Worm (Caenorhabditis elegans): ENCODE results near the gene irld-26.

irld-26 gene

ce11 chrV:16190485-16190884 is 14.5 kb upstream of the irld-26 start, which contains the start of gene srh-281:
Gene srh-281, plus strand, starts transcription at chrV:16190785.
- TF ChIP-seq ham-2 (GFP tag; optimal IDR thresholded peaks at IDR 0.05) (no peak), lsy-2 (tag; optimal IDR thresholded peaks at IDR 0.05) (no peak), sem-2 (GFP tag; optimal IDR thresholded peaks at IDR 0.05) (no peak), mls-2 (tag; optimal IDR thresholded peaks at IDR 0.05) (no peak), blmp-1 (tag; optimal IDR thresholded peaks at IDR 0.05) (no peak), tbx-8 (GFP tag; optimal IDR thresholded peaks at IDR 0.05) (no peak), ceh-39 (tag; optimal IDR thresholded peaks at IDR 0.05) (no peak), ztf-11 (tag; optimal IDR thresholded peaks at IDR 0.05) (no peak), pha-4 (tag; optimal IDR thresholded peaks at IDR 0.05) (no peak)

- no peak for TF ChIP-seq sptf-1 (tag; optimal IDR thresholded peaks at IDR 0.05)
- no peak for TF ChIP-seq nhr-76 (tag; optimal IDR thresholded peaks at IDR 0.05)
- TF ChIP-seq mab-5 (tag; optimal IDR thresholded peaks at IDR 0.05) = no peak
- no peak for TF ChIP-seq lin-13 (tag; optimal IDR thresholded peaks at IDR 0.05)
- TF ChIP-seq tbx-8 (GFP tag; optimal IDR thresholded peaks at IDR 0.05) = no peak
- no peak for TF ChIP-seq ceh-39 (tag; optimal IDR thresholded peaks at IDR 0.05)
- no peak for TF ChIP-seq M03D4.4 (tag; optimal IDR thresholded peaks at IDR 0.05)
- TF ChIP-seq nhr-28 (tag; optimal IDR thresholded peaks at IDR 0.05) = no peak
- TF ChIP-seq ceh-83 (GFP tag; optimal IDR thresholded peaks at IDR 0.05) = no peak
- TF ChIP-seq lsy-2 (tag; optimal IDR thresholded peaks at IDR 0.05) = no peak
- no peak for TF ChIP-seq sem-2 (GFP tag; optimal IDR thresholded peaks at IDR 0.05)
Observed at ce11 chrV:16192114-16192513, 12.9 kb upstream of the irld-26 start, which contains the start of gene srh-279. Gene srh-279, plus strand, starts transcription at chrV:16192414.

- no peak for TF ChIP-seq unc-39 (tag; optimal IDR thresholded peaks at IDR 0.05)
- no peak for TF ChIP-seq bed-3 (GFP tag; optimal IDR thresholded peaks at IDR 0.05)
- no peak for TF ChIP-seq hlh-1 (tag; optimal IDR thresholded peaks at IDR 0.05)
- no peak for TF ChIP-seq mep-1 (tag; optimal IDR thresholded peaks at IDR 0.05)
- no peak for TF ChIP-seq lin-32 (GFP tag; optimal IDR thresholded peaks at IDR 0.05)
- no peak for TF ChIP-seq tbx-8 (GFP tag; optimal IDR thresholded peaks at IDR 0.05)
- no peak for TF ChIP-seq snpc-4 (tag; optimal IDR thresholded peaks at IDR 0.05)
- TF ChIP-seq mab-5 (tag; optimal IDR thresholded peaks at IDR 0.05) = no peak
Observed at ce11 chrV:16194639-16195038, 10.3 kb upstream of the irld-26 start, which contains the start of gene rabr-4. Gene rabr-4, plus strand, starts transcription at chrV:16194939.

- TF ChIP-seq drap-1 (GFP tag; optimal IDR thresholded peaks at IDR 0.05) (no peak), elt-3 (tag; optimal IDR thresholded peaks at IDR 0.05) (no peak), elt-1 (tag; optimal IDR thresholded peaks at IDR 0.05; ENCODE audit: borderline replicate concordance, insufficient read depth) (no peak), cnd-1 (tag; optimal IDR thresholded peaks at IDR 0.05) (no peak), ham-2 (GFP tag; optimal IDR thresholded peaks at IDR 0.05) (no peak), nhr-76 (tag; optimal IDR thresholded peaks at IDR 0.05) (no peak), ztf-11 (tag; optimal IDR thresholded peaks at IDR 0.05) (no peak), ceh-83 (GFP tag; optimal IDR thresholded peaks at IDR 0.05) (no peak)
Observed at ce11 chrV:16195379-16195778, 9.6 kb upstream of the irld-26 start, which contains the start of gene rabr-3. Gene rabr-3, plus strand, starts transcription at chrV:16195679.

- no peak for TF ChIP-seq nhr-2 (tag; optimal IDR thresholded peaks at IDR 0.05)
- TF ChIP-seq ham-2 (GFP tag; optimal IDR thresholded peaks at IDR 0.05) = no peak
- TF ChIP-seq M03D4.4 (tag; optimal IDR thresholded peaks at IDR 0.05) = no peak
- no peak for TF ChIP-seq lin-32 (GFP tag; optimal IDR thresholded peaks at IDR 0.05)
- TF ChIP-seq unc-39 (tag; optimal IDR thresholded peaks at IDR 0.05) = no peak
- TF ChIP-seq flh-1 (GFP tag; optimal IDR thresholded peaks at IDR 0.05) = no peak
- TF ChIP-seq ceh-43 (GFP tag; optimal IDR thresholded peaks at IDR 0.05) = no peak
- TF ChIP-seq bed-3 (GFP tag; optimal IDR thresholded peaks at IDR 0.05) = no peak
- TF ChIP-seq lsy-2 (tag; optimal IDR thresholded peaks at IDR 0.05) = no peak
- TF ChIP-seq hlh-1 (tag; optimal IDR thresholded peaks at IDR 0.05) = no peak
- TF ChIP-seq cnd-1 (tag; optimal IDR thresholded peaks at IDR 0.05) = no peak
- TF ChIP-seq pha-4 (tag; optimal IDR thresholded peaks at IDR 0.05) = no peak
- TF ChIP-seq unc-120 (tag; optimal IDR thresholded peaks at IDR 0.05; ENCODE audit: poor library complexity, severe bottlenecking) = no peak
- TF ChIP-seq zip-8 (tag; optimal IDR thresholded peaks at IDR 0.05) = no peak
- TF ChIP-seq blmp-1 (tag; optimal IDR thresholded peaks at IDR 0.05) = no peak
- no peak for TF ChIP-seq tbx-8 (GFP tag; optimal IDR thresholded peaks at IDR 0.05)
- TF ChIP-seq mls-2 (tag; optimal IDR thresholded peaks at IDR 0.05) = no peak
Observed at ce11 chrV:16198016-16198415, 7.0 kb upstream of the irld-26 start, which contains the start of gene F11A5.5. Gene F11A5.5, plus strand, starts transcription at chrV:16198316.

Measured in whole organism, mixed stage, embryonic.